Worm (Caenorhabditis elegans): ENCODE results near the gene R11H6.4.

The R11H6.4 gene

DNA sequence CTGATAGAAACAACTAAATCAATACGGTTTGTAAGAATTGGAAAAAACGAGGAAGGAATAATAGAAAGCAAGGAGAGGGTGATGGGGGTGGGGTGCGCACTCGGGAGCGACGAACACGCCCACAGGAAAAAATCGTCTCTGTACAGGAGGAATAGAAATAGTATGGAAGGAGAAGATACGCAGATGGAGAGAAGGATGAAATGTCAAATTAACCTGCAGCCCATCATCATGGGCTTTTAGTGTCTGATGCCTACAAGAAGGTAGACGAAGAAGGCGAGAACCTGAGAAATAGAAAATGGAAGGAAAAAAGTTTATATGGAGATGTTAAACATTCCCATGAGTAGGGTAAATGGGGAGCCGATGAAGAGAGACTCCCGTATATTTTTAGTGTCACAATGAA, 25.4 kb downstream of the R11H6.4 start, which contains the start of gene F43D2.6:
F43D2.6 (minus strand) TSS at position 62 of the 400 bp plus-strand sequence.
- TF ChIP-seq gmeb-1 (tag; optimal IDR thresholded peaks at IDR 0.05): no peak
- TF ChIP-seq alr-1 (tag; optimal IDR thresholded peaks at IDR 0.05): no peak
- no peak for TF ChIP-seq R02D3.7 (tag; optimal IDR thresholded peaks at IDR 0.05)
- no peak for TF ChIP-seq Y55F3AM.14 (GFP tag; optimal IDR thresholded peaks at IDR 0.05)
- TF ChIP-seq nhr-11 (tag; optimal IDR thresholded peaks at IDR 0.05): no peak
- TF ChIP-seq mab-5 (tag; optimal IDR thresholded peaks at IDR 0.05): no peak
- no peak for TF ChIP-seq mdl-1 (tag; optimal IDR thresholded peaks at IDR 0.05)
- no peak for TF ChIP-seq unc-55 (GFP tag; optimal IDR thresholded peaks at IDR 0.05)
- no peak for TF ChIP-seq dmd-4 (tag; optimal IDR thresholded peaks at IDR 0.05)
- no peak for TF ChIP-seq ceh-82 (tag; optimal IDR thresholded peaks at IDR 0.05)
- TF ChIP-seq sma-9 (GFP tag; optimal IDR thresholded peaks at IDR 0.05): no peak
- no peak for TF ChIP-seq sma-9 (tag; optimal IDR thresholded peaks at IDR 0.05)
- TF ChIP-seq unc-62 (GFP tag; optimal IDR thresholded peaks at IDR 0.05): no peak

DNA sequence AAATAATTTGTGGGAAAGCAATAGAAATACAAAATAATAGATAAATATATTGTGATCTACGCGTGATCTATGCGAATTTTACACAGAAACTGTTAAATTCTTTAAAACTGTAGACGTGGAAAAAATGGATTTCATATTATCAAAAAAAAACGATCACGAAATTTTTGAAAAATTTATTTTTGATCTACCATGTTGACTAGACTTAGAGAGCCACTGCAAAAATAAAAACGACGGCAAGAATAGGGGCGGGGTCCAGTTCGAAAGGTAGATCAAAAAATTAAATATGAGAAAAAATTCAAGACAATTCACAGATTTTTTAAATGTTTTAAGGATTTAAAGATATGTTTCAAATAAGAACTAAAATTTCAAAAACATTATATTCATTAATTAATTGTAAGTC, 28.3 kb downstream of the R11H6.4 start:
- TF ChIP-seq unc-62 (GFP tag; optimal IDR thresholded peaks at IDR 0.05) (no peak), sma-3 (GFP tag; optimal IDR thresholded peaks at IDR 0.05) (no peak), sem-4 (tag; optimal IDR thresholded peaks at IDR 0.05) (no peak), nhr-25 (tag; optimal IDR thresholded peaks at IDR 0.05) (no peak), unc-55 (GFP tag; optimal IDR thresholded peaks at IDR 0.05) (no peak), nhr-77 (tag; optimal IDR thresholded peaks at IDR 0.05) (no peak)

DNA sequence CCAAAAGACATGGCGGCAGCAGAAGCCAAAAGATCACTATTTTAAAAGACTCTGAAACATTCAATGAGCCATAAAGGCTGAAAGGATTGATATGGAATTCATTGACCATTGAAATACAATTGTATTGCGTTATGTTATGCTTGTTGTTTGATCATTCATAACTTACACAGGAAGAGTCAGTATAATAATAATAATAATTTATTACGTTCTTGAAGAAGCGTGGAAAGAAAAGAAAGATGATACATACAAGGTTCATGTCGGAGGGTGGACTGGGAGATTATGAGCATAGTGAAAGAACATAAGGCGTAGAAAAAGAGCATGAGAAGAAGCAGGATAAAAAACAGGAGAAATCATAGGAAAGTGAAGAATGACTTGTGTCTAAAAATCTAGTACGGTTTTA, 30.3 kb downstream of the R11H6.4 start, which contains the start of gene F43D2.7:
F43D2.7 (minus strand) TSS at position 101 of the 400 bp plus-strand sequence.
- no peak for TF ChIP-seq lsy-2 (tag; optimal IDR thresholded peaks at IDR 0.05)
- TF ChIP-seq egl-27 (tag; optimal IDR thresholded peaks at IDR 0.05): no peak
- no peak for TF ChIP-seq sma-3 (GFP tag; optimal IDR thresholded peaks at IDR 0.05)
- no peak for TF ChIP-seq C34F6.9 (tag; optimal IDR thresholded peaks at IDR 0.05)
- no peak for TF ChIP-seq zag-1 (tag; optimal IDR thresholded peaks at IDR 0.05)
- TF ChIP-seq aly-2 (tag; optimal IDR thresholded peaks at IDR 0.05): no peak
- no peak for TF ChIP-seq alr-1 (tag; optimal IDR thresholded peaks at IDR 0.05)
- TF ChIP-seq nhr-25 (tag; optimal IDR thresholded peaks at IDR 0.05): no peak
- no peak for TF ChIP-seq elt-1 (tag; optimal IDR thresholded peaks at IDR 0.05)
- TF ChIP-seq fos-1 (tag; optimal IDR thresholded peaks at IDR 0.05): no peak
- TF ChIP-seq snpc-4 (tag; optimal IDR thresholded peaks at IDR 0.05): no peak
- TF ChIP-seq ztf-4 (tag; optimal IDR thresholded peaks at IDR 0.05): no peak
- no peak for TF ChIP-seq ZK546.5 (tag; optimal IDR thresholded peaks at IDR 0.05)
- TF ChIP-seq nhr-77 (tag; optimal IDR thresholded peaks at IDR 0.05): no peak
- no peak for TF ChIP-seq nhr-21 (tag; optimal IDR thresholded peaks at IDR 0.05)
- no peak for TF ChIP-seq nhr-6 (tag; optimal IDR thresholded peaks at IDR 0.05)
- TF ChIP-seq nhr-11 (tag; optimal IDR thresholded peaks at IDR 0.05): no peak

DNA sequence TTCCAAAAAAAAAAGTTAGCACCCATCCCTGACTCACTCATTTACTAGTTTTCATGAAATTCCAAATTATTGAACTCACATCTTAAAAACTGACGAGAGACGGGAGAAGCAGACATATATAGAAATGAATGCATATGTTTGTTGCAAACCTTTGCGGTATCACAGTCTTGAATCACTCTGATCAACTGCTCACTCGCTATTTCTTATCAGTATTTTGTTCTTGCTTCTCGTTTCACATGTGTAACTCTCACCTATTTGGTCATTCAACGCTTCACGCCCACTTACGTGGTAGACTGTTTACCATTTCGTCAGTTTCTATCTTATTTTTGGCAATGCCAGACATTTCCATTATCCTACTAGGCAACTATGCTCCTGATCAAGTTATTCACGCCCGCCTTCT, 31.0 kb downstream of the R11H6.4 start, which contains the start of gene C54G10.1:
C54G10.1 (plus strand) TSS at position 333 of the 400 bp plus-strand sequence.
- no peak for TF ChIP-seq elt-1 (tag; optimal IDR thresholded peaks at IDR 0.05)
- no peak for TF ChIP-seq nhr-11 (tag; optimal IDR thresholded peaks at IDR 0.05)
- no peak for TF ChIP-seq elt-3 (tag; optimal IDR thresholded peaks at IDR 0.05)
- TF ChIP-seq aly-2 (tag; optimal IDR thresholded peaks at IDR 0.05): no peak
- TF ChIP-seq mdl-1 (tag; optimal IDR thresholded peaks at IDR 0.05): no peak
- no peak for TF ChIP-seq nhr-237 (tag; optimal IDR thresholded peaks at IDR 0.05)
- TF ChIP-seq snpc-4 (tag; optimal IDR thresholded peaks at IDR 0.05): no peak
- no peak for TF ChIP-seq ztf-1 (GFP tag; conservative IDR thresholded peaks at IDR 0.05)
- no peak for TF ChIP-seq nhr-12 (tag; optimal IDR thresholded peaks at IDR 0.05)
- no peak for TF ChIP-seq egl-27 (tag; optimal IDR thresholded peaks at IDR 0.05)
- TF ChIP-seq blmp-1 (tag; optimal IDR thresholded peaks at IDR 0.05; ENCODE audit: insufficient read depth): no peak
- peak; percentile 62 for TF ChIP-seq crh-2 (tag; optimal IDR thresholded peaks at IDR 0.05)
- peak; percentile 97 for TF ChIP-seq fos-1 (tag; optimal IDR thresholded peaks at IDR 0.05)
- TF ChIP-seq lin-39 (tag; optimal IDR thresholded peaks at IDR 0.05): no peak
- no peak for TF ChIP-seq nhr-10 (tag; optimal IDR thresholded peaks at IDR 0.05)
- no peak for TF ChIP-seq peb-1 (tag; optimal IDR thresholded peaks at IDR 0.05)
- no peak for TF ChIP-seq alr-1 (tag; optimal IDR thresholded peaks at IDR 0.05)
- TF ChIP-seq sma-3 (GFP tag; optimal IDR thresholded peaks at IDR 0.05): no peak
- no peak for TF ChIP-seq ZK546.5 (tag; optimal IDR thresholded peaks at IDR 0.05)
- TF ChIP-seq sma-9 (GFP tag; optimal IDR thresholded peaks at IDR 0.05): peak; percentile 47
- TF ChIP-seq sma-9 (tag; optimal IDR thresholded peaks at IDR 0.05): no peak
- no peak for TF ChIP-seq nhr-77 (tag; optimal IDR thresholded peaks at IDR 0.05)
- TF ChIP-seq ceh-82 (tag; optimal IDR thresholded peaks at IDR 0.05): no peak
- peak; percentile 33 for TF ChIP-seq gmeb-1 (tag; optimal IDR thresholded peaks at IDR 0.05)
- TF ChIP-seq mbf-1 (tag; optimal IDR thresholded peaks at IDR 0.05): no peak
- no peak for TF ChIP-seq nhr-25 (tag; optimal IDR thresholded peaks at IDR 0.05)
- no peak for TF ChIP-seq ama-1 (optimal IDR thresholded peaks at IDR 0.05)
- TF ChIP-seq nhr-129 (tag; optimal IDR thresholded peaks at IDR 0.05): no peak
- peak; percentile 22 for TF ChIP-seq skn-1 (tag; optimal IDR thresholded peaks at IDR 0.05)
- TF ChIP-seq lsy-2 (tag; optimal IDR thresholded peaks at IDR 0.05): no peak
